Fruit fly (Drosophila melanogaster) whole organism, embryonic: Measurements from ENCODE around the gene mRpL19.
A peak's percentile ranks its signal among the peaks of the same experiment; 100 is the strongest.

Source experiments
- Bdp1 ChIP-seq: fragments of 200-800 bp; sonication (Bioruptor generic); optimal IDR thresholded peaks from 3 replicates; lab custom pipeline; 2016; ENCODE audit warnings: missing biosample characterization, missing genetic modification characterization
- CG10209 ChIP-seq: fragments of 200-800 bp; sonication (Bioruptor generic); optimal IDR thresholded peaks from 3 replicates; lab custom pipeline; 2017; ENCODE audit warnings: missing biosample characterization, mild to moderate bottlenecking, missing genetic modification characterization, missing genetic modification reagents
- CG10274 ChIP-seq: fragments of 200-800 bp; sonication (Bioruptor generic); optimal IDR thresholded peaks from 3 replicates; lab custom pipeline; 2017; ENCODE audit warnings: missing biosample characterization, mild to moderate bottlenecking, missing genetic modification characterization
- CG10959 ChIP-seq: fragments of 200-800 bp; sonication (Bioruptor generic); IDR thresholded peaks from 2 replicates; pipeline ENCODE4 v1.3.6; 2022; ENCODE audit warnings: missing biosample characterization, missing genetic modification characterization
- CG11085 ChIP-seq: fragments of 200-800 bp; sonication (Bioruptor generic); IDR thresholded peaks from 2 replicates; pipeline ENCODE4 v1.3.6; 2022; ENCODE audit warnings: missing biosample characterization, missing genetic modification characterization
- CG11247 ChIP-seq: fragments of 200-800 bp; sonication (Bioruptor generic); IDR thresholded peaks from 2 replicates; pipeline ENCODE4 v1.3.6; 2022; ENCODE audit warnings: missing biosample characterization, missing genetic modification characterization
- CG12071 ChIP-seq: fragments of 200-800 bp; sonication (Bioruptor generic); optimal IDR thresholded peaks from 3 replicates; lab custom pipeline; 2018; ENCODE audit warnings: missing biosample characterization, mild to moderate bottlenecking, missing genetic modification characterization
- CG14710 ChIP-seq: fragments of 200-800 bp; sonication (Bioruptor generic); optimal IDR thresholded peaks from 3 replicates; lab custom pipeline; 2019; ENCODE audit warnings: missing biosample characterization, mild to moderate bottlenecking, missing genetic modification characterization, moderate library complexity
- CG15696 ChIP-seq: fragments of 200-800 bp; sonication (Bioruptor generic); optimal IDR thresholded peaks from 2 replicates; lab custom pipeline; 2019; ENCODE audit warnings: missing biosample characterization, mild to moderate bottlenecking, missing genetic modification characterization, moderate library complexity
- CG1792 ChIP-seq: fragments of 200-800 bp; sonication (Bioruptor generic); optimal IDR thresholded peaks from 2 replicates; lab custom pipeline; 2016; ENCODE audit warnings: missing biosample characterization, missing genetic modification characterization
- CG33213 ChIP-seq: fragments of 200-800 bp; sonication (Bioruptor generic); optimal IDR thresholded peaks from 3 replicates; lab custom pipeline; 2016; ENCODE audit warnings: missing biosample characterization, missing genetic modification characterization
- CG34376 ChIP-seq: fragments of 200-800 bp; sonication (Bioruptor generic); optimal IDR thresholded peaks from 2 replicates; lab custom pipeline; 2018; ENCODE audit warnings: missing biosample characterization, mild to moderate bottlenecking, missing genetic modification characterization
- CG6683 ChIP-seq: fragments of 200-800 bp; sonication (Bioruptor generic); optimal IDR thresholded peaks from 2 replicates; lab custom pipeline; 2017; ENCODE audit warnings: missing biosample characterization, mild to moderate bottlenecking, missing genetic modification characterization, missing genetic modification reagents
- CG7839 ChIP-seq: fragments of 200-800 bp; sonication (Bioruptor generic); optimal IDR thresholded peaks from 3 replicates; lab custom pipeline; 2018; ENCODE audit warnings: missing biosample characterization, mild to moderate bottlenecking, missing genetic modification characterization, moderate library complexity
- CG8290 ChIP-seq, 3 experiments: fragments of 200-800 bp; sonication (Bioruptor generic); optimal IDR thresholded peaks; 2 replicates each; lab custom pipeline; 2016 to 2019; ENCODE audit warnings: missing biosample characterization in 3 of 3, missing genetic modification characterization in 3 of 3, mild to moderate bottlenecking in 2 of 3, moderate library complexity in 1 of 3
- CG9727 ChIP-seq: fragments of 200-800 bp; sonication (Bioruptor generic); optimal IDR thresholded peaks from 3 replicates; lab custom pipeline; 2017; ENCODE audit warnings: missing biosample characterization, mild to moderate bottlenecking, missing genetic modification characterization
- Dll ChIP-seq: fragments of 200-800 bp; sonication (Bioruptor generic); IDR thresholded peaks from 4 replicates; pipeline ENCODE4 v1.3.6; 2022; ENCODE audit warnings: missing biosample characterization, missing genetic modification characterization; ENCODE audit not compliant: partially characterized antibody
- Dref ChIP-seq: fragments of 200-800 bp; sonication (Bioruptor generic); IDR thresholded peaks from 2 replicates; pipeline ENCODE4 v1.3.6; 2022; ENCODE audit warnings: missing biosample characterization, missing genetic modification characterization
- Fer2 ChIP-seq: fragments of 200-800 bp; sonication (Bioruptor generic); optimal IDR thresholded peaks from 2 replicates; lab custom pipeline; 2018; ENCODE audit warnings: missing biosample characterization, mild to moderate bottlenecking, missing genetic modification characterization, moderate library complexity
- Hr51 ChIP-seq, 2 experiments: fragments of 200-800 bp; sonication (Bioruptor generic); optimal IDR thresholded peaks; 2 replicates in 1 of 2; 3 replicates in 1 of 2; lab custom pipeline; 2016 to 2018; ENCODE audit warnings: missing biosample characterization in 2 of 2, missing genetic modification characterization in 2 of 2, mild to moderate bottlenecking in 1 of 2, moderate library complexity in 1 of 2
- Lhr ChIP-seq: fragments of 200-800 bp; sonication (Bioruptor generic); optimal IDR thresholded peaks from 3 replicates; lab custom pipeline; 2017; ENCODE audit warnings: mild to moderate bottlenecking, missing biosample characterization, missing genetic modification reagents, missing genetic modification characterization
- MBD-R2 ChIP-seq: fragments of 200-800 bp; sonication (Bioruptor generic); IDR thresholded peaks from 2 replicates; pipeline ENCODE4 v1.3.6; 2022; ENCODE audit warnings: missing biosample characterization, missing genetic modification characterization
- MESR4 ChIP-seq: fragments of 200-800 bp; sonication (Bioruptor generic); optimal IDR thresholded peaks from 2 replicates; lab custom pipeline; 2018; ENCODE audit warnings: missing biosample characterization, mild to moderate bottlenecking, missing genetic modification characterization, moderate library complexity
- Nf-YB ChIP-seq: fragments of 200-800 bp; sonication (Bioruptor generic); optimal IDR thresholded peaks from 3 replicates; lab custom pipeline; 2019; ENCODE audit warnings: missing biosample characterization, mild to moderate bottlenecking, missing genetic modification characterization, moderate library complexity
- Ravus ChIP-seq: fragments of 200-800 bp; sonication (Bioruptor generic); IDR thresholded peaks from 2 replicates; pipeline ENCODE4 v1.3.6; 2022; ENCODE audit warnings: missing biosample characterization, missing genetic modification characterization
- Sry-δ ChIP-seq: fragments of 200-800 bp; sonication (Bioruptor generic); optimal IDR thresholded peaks from 2 replicates; lab custom pipeline; 2016; ENCODE audit warnings: missing biosample characterization, missing genetic modification characterization
- cato ChIP-seq: fragments of 200-800 bp; sonication (Bioruptor generic); optimal IDR thresholded peaks from 2 replicates; lab custom pipeline; 2016; ENCODE audit warnings: missing biosample characterization, missing genetic modification characterization, borderline replicate concordance
- chif ChIP-seq, 2 experiments: fragments of 200-800 bp; sonication (Bioruptor generic); optimal IDR thresholded peaks; 3 replicates each; lab custom pipeline; 2016; ENCODE audit warnings: missing biosample characterization in 2 of 2, missing genetic modification characterization in 2 of 2
- chinmo ChIP-seq: fragments of 200-800 bp; sonication (Bioruptor generic); IDR thresholded peaks from 4 replicates; pipeline ENCODE4 v1.3.6; 2022; ENCODE audit warnings: missing biosample characterization, missing genetic modification characterization; ENCODE audit not compliant: partially characterized antibody
- crc ChIP-seq: fragments of 200-800 bp; sonication (Bioruptor generic); optimal IDR thresholded peaks from 2 replicates; lab custom pipeline; 2016; ENCODE audit warnings: missing biosample characterization, missing genetic modification characterization
- danr ChIP-seq: fragments of 200-800 bp; sonication (Bioruptor generic); IDR thresholded peaks from 2 replicates; pipeline ENCODE4 v1.3.6; 2022; ENCODE audit warnings: missing biosample characterization, missing genetic modification characterization
- esg ChIP-seq: fragments of 200-800 bp; sonication (Bioruptor generic); conservative IDR thresholded peaks from 2 replicates; pipeline ENCODE4 v1.3.6; 2022; ENCODE audit warnings: missing biosample characterization, missing genetic modification characterization
- gcm ChIP-seq: fragments of 200-800 bp; sonication (Bioruptor generic); optimal IDR thresholded peaks from 2 replicates; lab custom pipeline; 2019; ENCODE audit warnings: missing biosample characterization, mild to moderate bottlenecking, missing genetic modification characterization, moderate library complexity
- inv ChIP-seq: fragments of 200-800 bp; sonication (Bioruptor generic); IDR thresholded peaks from 2 replicates; pipeline ENCODE4 v1.3.6; 2022; ENCODE audit warnings: missing biosample characterization, missing genetic modification characterization; ENCODE audit not compliant: partially characterized antibody
- jumu ChIP-seq: fragments of 200-800 bp; sonication (Bioruptor generic); optimal IDR thresholded peaks from 3 replicates; lab custom pipeline; 2016; ENCODE audit warnings: missing biosample characterization, missing genetic modification characterization
- kay ChIP-seq: fragments of 200-800 bp; sonication (Bioruptor generic); optimal IDR thresholded peaks from 2 replicates; lab custom pipeline; 2016; ENCODE audit warnings: missing biosample characterization, missing genetic modification characterization
- kni ChIP-seq: fragments of 200-800 bp; sonication (Bioruptor generic); optimal IDR thresholded peaks from 3 replicates; lab custom pipeline; 2017; ENCODE audit warnings: mild to moderate bottlenecking, missing biosample characterization, missing genetic modification reagents, missing genetic modification characterization
- maf-S ChIP-seq: fragments of 200-800 bp; sonication (Bioruptor generic); optimal IDR thresholded peaks from 2 replicates; lab custom pipeline; 2016; ENCODE audit warnings: missing biosample characterization, missing genetic modification characterization
- nmo ChIP-seq: fragments of 200-800 bp; sonication (Bioruptor generic); optimal IDR thresholded peaks from 2 replicates; lab custom pipeline; 2018; ENCODE audit warnings: missing biosample characterization, mild to moderate bottlenecking, missing genetic modification characterization, moderate library complexity
- pan ChIP-seq, 4 experiments: fragments of >200 bp in 3 of 4; fragments of 200-800 bp in 1 of 4; sonication (Bioruptor generic) in 1 of 4; optimal IDR thresholded peaks in 3 of 4; IDR thresholded peaks in 1 of 4; 2 replicates each; pipeline versions ENCODE4 v1.3.6 to Lab custom; 2017 to 2022; ENCODE audit warnings: missing biosample characterization in 2 of 4, missing genetic modification characterization in 2 of 4, mixed read lengths in 1 of 4
- pum ChIP-seq: fragments of 200-800 bp; sonication (Bioruptor generic); optimal IDR thresholded peaks from 2 replicates; lab custom pipeline; 2016; ENCODE audit warnings: missing biosample characterization, missing genetic modification characterization
- ro ChIP-seq: fragments of 200-800 bp; sonication (Bioruptor generic); IDR thresholded peaks from 2 replicates; pipeline ENCODE4 v1.3.6; 2022; ENCODE audit warnings: missing biosample characterization, missing genetic modification characterization
- shn ChIP-seq: fragments of 200-800 bp; sonication (Bioruptor generic); optimal IDR thresholded peaks from 3 replicates; lab custom pipeline; 2016; ENCODE audit warnings: missing biosample characterization, missing genetic modification characterization
- sob ChIP-seq: fragments of 200-800 bp; sonication (Bioruptor generic); IDR thresholded peaks from 2 replicates; pipeline ENCODE4 v1.3.6; 2022; ENCODE audit warnings: missing biosample characterization, missing genetic modification characterization
- tx ChIP-seq: fragments of 200-800 bp; sonication (Bioruptor generic); optimal IDR thresholded peaks from 2 replicates; lab custom pipeline; 2016; ENCODE audit warnings: missing biosample characterization, missing genetic modification characterization
- vvl ChIP-seq: fragments of 200-800 bp; sonication (Bioruptor generic); IDR thresholded peaks from 2 replicates; pipeline ENCODE4 v1.3.6; 2022; ENCODE audit warnings: missing biosample characterization, missing genetic modification characterization
- zf30C ChIP-seq: fragments of 200-800 bp; sonication (Bioruptor generic); optimal IDR thresholded peaks from 3 replicates; lab custom pipeline; 2018; ENCODE audit warnings: missing biosample characterization, mild to moderate bottlenecking, missing genetic modification characterization
- zfh2 ChIP-seq: fragments of 200-800 bp; sonication (Bioruptor generic); optimal IDR thresholded peaks from 2 replicates; lab custom pipeline; 2016; ENCODE audit warnings: missing biosample characterization, missing genetic modification characterization

The mRpL19 gene

DNA sequence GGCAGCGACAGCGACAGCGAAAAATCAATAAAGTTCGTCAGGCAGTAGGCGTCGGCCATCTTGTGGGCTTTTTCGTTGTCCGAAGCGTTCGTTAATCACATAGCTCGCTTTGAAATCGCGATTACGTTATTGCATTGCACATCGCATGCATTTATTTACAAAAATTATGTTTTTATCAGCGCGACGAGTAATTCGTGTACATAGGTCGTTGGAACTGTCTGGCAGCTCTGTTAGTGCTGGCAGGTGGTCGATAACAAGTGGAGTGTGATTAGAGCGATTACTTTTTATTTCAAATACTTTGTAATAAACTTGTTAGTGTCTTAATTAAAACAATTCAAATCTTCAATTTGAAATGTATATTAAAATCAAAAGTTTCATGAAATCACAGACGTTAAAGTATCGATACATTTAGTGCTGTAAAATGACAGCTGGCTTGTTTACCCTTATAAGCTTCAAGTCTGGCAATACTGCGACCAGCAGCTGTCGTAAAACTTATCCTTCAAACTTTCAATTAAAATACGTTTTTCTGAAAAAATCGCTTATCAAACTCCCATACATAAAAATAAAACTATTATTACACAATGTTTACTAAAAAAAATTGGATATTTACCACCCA is 10.1 kb upstream of the mRpL19 start, which contains the start of gene CG8032 (continued):
- no peak; the same call in 1 of the 2 replicates for TF ChIP-seq vvl
- TF ChIP-seq Hr51 (GFP tag; optimal IDR thresholded peaks at IDR 0.05; lab: Kevin White, UChicago), result peak in 1 of 2 experiments; percentile 35
- TF ChIP-seq shn, result peak; percentile 36
- TF ChIP-seq cato (GFP tag; lab: Kevin White, UChicago), result no peak
- TF ChIP-seq maf-S (GFP tag; lab: Kevin White, UChicago), result peak; percentile 70
- peak; percentile 71 for TF ChIP-seq MESR4
- TF ChIP-seq Bdp1 (GFP tag; lab: Kevin White, UChicago), result peak; percentile 14
- TF ChIP-seq danr, result no peak
- peak; percentile 73 for TF ChIP-seq Lhr (GFP tag; lab: Kevin White, UChicago)
- TF ChIP-seq esg (GFP tag; lab: Robert Waterston, UW), result no peak
- TF ChIP-seq CG14710 (tag; lab: Kevin White, UChicago), result peak; percentile 71
- TF ChIP-seq inv (GFP tag; lab: Robert Waterston, UW), result 0 out of 2 replicates have a peak, but pooled peaks have one; percentile 27
- TF ChIP-seq CG34376 (GFP tag; lab: Kevin White, UChicago), result peak; percentile 30
- peak; percentile 69 for TF ChIP-seq pum
- TF ChIP-seq Nf-YB (GFP tag; lab: Kevin White, UChicago), result no peak
- TF ChIP-seq CG6683 (GFP tag; lab: Kevin White, UChicago), result no peak
- peak; percentile 78 for TF ChIP-seq Dll
- no peak for TF ChIP-seq CG11085 (GFP tag; lab: Robert Waterston, UW)
- no peak for TF ChIP-seq pan (optimal IDR thresholded peaks at IDR 0.05; lab: Kevin White, UChicago)
- TF ChIP-seq pan (GFP tag; optimal IDR thresholded peaks at IDR 0.05 in 1 of 2, IDR thresholded peaks at IDR 0.05 in 1 of 2), result no peak
- peak; percentile 44 for TF ChIP-seq jumu (GFP tag; lab: Kevin White, UChicago)
- TF ChIP-seq CG15696, result peak; percentile 9
- TF ChIP-seq CG11247 (GFP tag; lab: Robert Waterston, UW), result no peak
- TF ChIP-seq CG33213 (GFP tag; lab: Kevin White, UChicago), result peak; percentile 55
- peak; percentile 48 for TF ChIP-seq MBD-R2 (GFP tag; lab: Robert Waterston, UW)
- TF ChIP-seq kay, result peak; percentile 52
- TF ChIP-seq CG9727 (GFP tag; lab: Kevin White, UChicago), result peak; percentile 49
- TF ChIP-seq CG10274 (GFP tag; lab: Kevin White, UChicago), result no peak
- TF ChIP-seq crc, result no peak
- 0 out of 4 replicates have a peak, but pooled peaks have one; percentile 61 for TF ChIP-seq chinmo
- TF ChIP-seq sob (GFP tag; lab: Robert Waterston, UW), result peak; percentile 18; the same call in 1 of the 2 replicates
- TF ChIP-seq zfh2 (GFP tag; lab: Kevin White, UChicago), result peak; percentile 48
- TF ChIP-seq kni (GFP tag; lab: Kevin White, UChicago), result no peak
- TF ChIP-seq gcm (GFP tag; lab: Kevin White, UChicago), result peak; percentile 36
- TF ChIP-seq chif (GFP tag; optimal IDR thresholded peaks at IDR 0.05; lab: Kevin White, UChicago), result peak in 1 of 2 experiments; percentile 39
- no peak for TF ChIP-seq zf30C (GFP tag; lab: Kevin White, UChicago)
- TF ChIP-seq Fer2 (tag; lab: Kevin White, UChicago), result no peak
- TF ChIP-seq CG8290 (GFP tag; optimal IDR thresholded peaks at IDR 0.05; lab: Kevin White, UChicago), result peak; percentile 80
- TF ChIP-seq CG8290 (tag; optimal IDR thresholded peaks at IDR 0.05; lab: Kevin White, UChicago), result peak; percentile 53 to 84
- no peak for TF ChIP-seq ro (GFP tag; lab: Robert Waterston, UW)
- peak; percentile 94 for TF ChIP-seq Sry-δ (GFP tag; lab: Kevin White, UChicago)
- TF ChIP-seq CG1792 (GFP tag; lab: Kevin White, UChicago), result no peak
- TF ChIP-seq CG12071 (GFP tag; lab: Kevin White, UChicago), result no peak
- TF ChIP-seq Dref, result peak; percentile 72
- TF ChIP-seq nmo (GFP tag; lab: Kevin White, UChicago), result peak; percentile 60
- peak; percentile 41 for TF ChIP-seq CG7839
- TF ChIP-seq tx (GFP tag; lab: Kevin White, UChicago), result peak; percentile 57
- no peak for TF ChIP-seq Ravus (GFP tag; lab: Robert Waterston, UW)
- peak; percentile 5 for TF ChIP-seq CG10209 (GFP tag; lab: Kevin White, UChicago)
- no peak for TF ChIP-seq CG10959
